Fruit fly (Drosophila melanogaster) whole organism, embryonic: ENCODE results near the gene Cyt-c1L.
A peak's percentile ranks its signal among the peaks of the same experiment; 100 is the strongest.

Experiments used
- ATbp ChIP-seq: fragments of 200-800 bp; sonication (Bioruptor generic); optimal IDR thresholded peaks from 2 replicates; lab custom pipeline; 2017; ENCODE audit warnings: missing biosample characterization, mild to moderate bottlenecking, missing genetic modification characterization, missing genetic modification reagents
- BEAF-32 ChIP-seq: fragments of 200-800 bp; sonication (Bioruptor generic); optimal IDR thresholded peaks from 3 replicates; lab custom pipeline; 2017; ENCODE audit warnings: missing biosample characterization, missing genetic modification characterization, mild to moderate bottlenecking, moderate library complexity, missing genetic modification reagents
- CG1024 ChIP-seq: fragments of 200-800 bp; sonication (Bioruptor generic); IDR thresholded peaks from 2 replicates; pipeline ENCODE4 v1.3.6; 2022; ENCODE audit warnings: missing biosample characterization, missing genetic modification characterization
- CG10274 ChIP-seq: fragments of 200-800 bp; sonication (Bioruptor generic); optimal IDR thresholded peaks from 3 replicates; lab custom pipeline; 2017; ENCODE audit warnings: missing biosample characterization, mild to moderate bottlenecking, missing genetic modification characterization
- CG10543 ChIP-seq: fragments of 200-800 bp; sonication (Bioruptor generic); optimal IDR thresholded peaks from 3 replicates; lab custom pipeline; 2017; ENCODE audit warnings: missing biosample characterization, mild to moderate bottlenecking, missing genetic modification characterization, moderate library complexity
- CG11695 ChIP-seq: fragments of 200-800 bp; sonication (Bioruptor generic); IDR thresholded peaks from 3 replicates; pipeline ENCODE4 v1.3.6; 2022; ENCODE audit warnings: missing biosample characterization, missing genetic modification characterization
- CG16813 ChIP-seq: fragments of 200-800 bp; sonication (Bioruptor generic); IDR thresholded peaks from 3 replicates; pipeline ENCODE4 v1.3.6; 2022; ENCODE audit warnings: missing biosample characterization, missing genetic modification characterization; ENCODE audit not compliant: partially characterized antibody
- CG16863 ChIP-seq: fragments of 200-800 bp; sonication (Bioruptor generic); optimal IDR thresholded peaks from 3 replicates; lab custom pipeline; 2016; ENCODE audit warnings: missing biosample characterization, missing genetic modification characterization
- CG31224 ChIP-seq: fragments of 200-800 bp; sonication (Bioruptor generic); IDR thresholded peaks from 2 replicates; pipeline ENCODE4 v1.3.6; 2022; ENCODE audit warnings: missing biosample characterization, missing genetic modification characterization
- CG31388 ChIP-seq: fragments of 200-800 bp; sonication (Bioruptor generic); optimal IDR thresholded peaks from 2 replicates; lab custom pipeline; 2016; ENCODE audit warnings: missing biosample characterization, missing genetic modification characterization
- CG6654 ChIP-seq: fragments of 200-800 bp; sonication (Bioruptor generic); optimal IDR thresholded peaks from 2 replicates; lab custom pipeline; 2017; ENCODE audit warnings: missing biosample characterization, mild to moderate bottlenecking, missing genetic modification characterization
- CG7786 ChIP-seq: fragments of 200-800 bp; sonication (Bioruptor generic); optimal IDR thresholded peaks from 2 replicates; lab custom pipeline; 2016; ENCODE audit warnings: missing biosample characterization, missing genetic modification characterization
- CG8359 ChIP-seq: fragments of 200-800 bp; sonication (Bioruptor generic); optimal IDR thresholded peaks from 2 replicates; lab custom pipeline; 2017; ENCODE audit warnings: missing biosample characterization, mild to moderate bottlenecking, missing genetic modification characterization, borderline replicate concordance
- CG8924 ChIP-seq: fragments of 200-800 bp; optimal IDR thresholded peaks from 3 replicates; lab custom pipeline; 2019; ENCODE audit warnings: missing biosample characterization, mild to moderate bottlenecking, missing genetic modification characterization, moderate library complexity
- Dad ChIP-seq: fragments of 200-800 bp; sonication (Bioruptor generic); optimal IDR thresholded peaks from 3 replicates; lab custom pipeline; 2016; ENCODE audit warnings: missing biosample characterization, missing genetic modification characterization
- GATAe ChIP-seq: fragments of 200-800 bp; sonication (Bioruptor generic); conservative IDR thresholded peaks from 2 replicates; pipeline ENCODE4 v1.3.6; 2022; ENCODE audit warnings: missing biosample characterization, missing genetic modification characterization
- Meics ChIP-seq: fragments of 200-800 bp; sonication (Bioruptor generic); optimal IDR thresholded peaks from 2 replicates; lab custom pipeline; 2017; ENCODE audit warnings: missing biosample characterization, mild to moderate bottlenecking, missing genetic modification characterization
- Mes4 ChIP-seq: fragments of 200-800 bp; sonication (Bioruptor generic); optimal IDR thresholded peaks from 2 replicates; lab custom pipeline; 2016; ENCODE audit warnings: missing biosample characterization, missing genetic modification characterization
- NC2β ChIP-seq: fragments of 200-800 bp; sonication (Bioruptor generic); optimal IDR thresholded peaks from 2 replicates; lab custom pipeline; 2016; ENCODE audit warnings: missing biosample characterization, missing genetic modification characterization
- Neu2 ChIP-seq: fragments of 200-800 bp; sonication (Bioruptor generic); optimal IDR thresholded peaks from 3 replicates; lab custom pipeline; 2016; ENCODE audit warnings: missing biosample characterization, missing genetic modification characterization, borderline replicate concordance
- Nf-YA ChIP-seq: fragments of 200-800 bp; sonication (Bioruptor generic); IDR thresholded peaks from 2 replicates; pipeline ENCODE4 v1.3.6; 2022; ENCODE audit warnings: missing biosample characterization, missing genetic modification characterization
- NfI ChIP-seq: fragments of 200-800 bp; sonication (Bioruptor generic); optimal IDR thresholded peaks from 3 replicates; lab custom pipeline; 2018; ENCODE audit warnings: missing biosample characterization, mild to moderate bottlenecking, missing genetic modification characterization, moderate library complexity
- Optix ChIP-seq: fragments of 200-800 bp; sonication (Bioruptor generic); IDR thresholded peaks from 3 replicates; pipeline ENCODE4 v1.3.6; 2022; ENCODE audit warnings: missing biosample characterization, missing genetic modification characterization
- Rx ChIP-seq: fragments of 200-800 bp; sonication (Bioruptor generic); IDR thresholded peaks from 2 replicates; pipeline ENCODE4 v1.3.6; 2022; ENCODE audit warnings: missing biosample characterization, missing genetic modification characterization
- Sox102F ChIP-seq: fragments of 200-800 bp; sonication (Bioruptor generic); optimal IDR thresholded peaks from 2 replicates; lab custom pipeline; 2018; ENCODE audit warnings: missing biosample characterization, mild to moderate bottlenecking, missing genetic modification characterization, moderate library complexity
- Sry-β ChIP-seq: fragments of 200-800 bp; sonication (Bioruptor generic); optimal IDR thresholded peaks from 2 replicates; lab custom pipeline; 2018; ENCODE audit warnings: missing biosample characterization, mild to moderate bottlenecking, missing genetic modification characterization, moderate library complexity
- Usf ChIP-seq: fragments of 200-800 bp; sonication (Bioruptor generic); optimal IDR thresholded peaks from 2 replicates; lab custom pipeline; 2017; ENCODE audit warnings: missing genotype, missing biosample characterization, missing genetic modification characterization
- amos ChIP-seq: fragments of 200-800 bp; sonication (Bioruptor generic); IDR thresholded peaks from 2 replicates; pipeline ENCODE4 v1.3.6; 2022; ENCODE audit warnings: missing biosample characterization, missing genetic modification characterization; ENCODE audit not compliant: partially characterized antibody
- bab2 ChIP-seq: fragments of 200-800 bp; sonication (Bioruptor generic); optimal IDR thresholded peaks from 2 replicates; lab custom pipeline; 2016; ENCODE audit warnings: missing biosample characterization, missing genetic modification characterization
- bbx ChIP-seq: fragments of 200-800 bp; sonication (Bioruptor generic); IDR thresholded peaks from 2 replicates; pipeline ENCODE4 v1.3.6; 2022; ENCODE audit warnings: missing biosample characterization, missing genetic modification characterization; ENCODE audit not compliant: partially characterized antibody
- bcd ChIP-seq: fragments of 200-800 bp; sonication (Bioruptor generic); optimal IDR thresholded peaks from 2 replicates; lab custom pipeline; 2017; ENCODE audit warnings: missing biosample characterization, mild to moderate bottlenecking, missing genetic modification characterization
- bowl ChIP-seq: fragments of 200-800 bp; sonication (Bioruptor generic); IDR thresholded peaks from 2 replicates; pipeline ENCODE4 v1.3.6; 2022; ENCODE audit warnings: missing biosample characterization, missing genetic modification characterization
- br ChIP-seq: fragments of >200 bp; optimal IDR thresholded peaks from 2 replicates; lab custom pipeline; 2017
- bsh ChIP-seq, 2 experiments: fragments of 200-800 bp; sonication (Bioruptor generic); optimal IDR thresholded peaks; 2 replicates each; lab custom pipeline; 2017 to 2018; ENCODE audit warnings: mild to moderate bottlenecking in 2 of 2, missing biosample characterization in 2 of 2, missing genetic modification characterization in 2 of 2, moderate library complexity in 1 of 2
- cad ChIP-seq: fragments of >200 bp; optimal IDR thresholded peaks from 2 replicates; lab custom pipeline; 2017; ENCODE audit warnings: missing biosample characterization, missing genetic modification characterization
- emc ChIP-seq: fragments of 200-800 bp; sonication (Bioruptor generic); optimal IDR thresholded peaks from 2 replicates; lab custom pipeline; 2016; ENCODE audit warnings: missing biosample characterization, missing genetic modification characterization
- fd102C ChIP-seq: fragments of 200-800 bp; sonication (Bioruptor generic); optimal IDR thresholded peaks from 2 replicates; lab custom pipeline; 2018; ENCODE audit warnings: missing biosample characterization, mild to moderate bottlenecking, missing genetic modification characterization, moderate library complexity
- gcm2 ChIP-seq: fragments of 200-800 bp; sonication (Bioruptor generic); optimal IDR thresholded peaks from 2 replicates; lab custom pipeline; 2016; ENCODE audit warnings: missing biosample characterization, missing genetic modification characterization
- gem ChIP-seq: fragments of 200-800 bp; sonication (Bioruptor generic); optimal IDR thresholded peaks from 2 replicates; lab custom pipeline; 2019; ENCODE audit warnings: missing biosample characterization, mild to moderate bottlenecking, missing genetic modification characterization, moderate library complexity
- pnt ChIP-seq: fragments of 200-800 bp; sonication (Bioruptor generic); optimal IDR thresholded peaks from 3 replicates; lab custom pipeline; 2016; ENCODE audit warnings: missing biosample characterization, missing genetic modification characterization
- row ChIP-seq: fragments of 200-800 bp; sonication (Bioruptor generic); IDR thresholded peaks from 3 replicates; pipeline ENCODE4 v1.3.6; 2022; ENCODE audit warnings: missing biosample characterization, missing genetic modification characterization
- run ChIP-seq: fragments of 200-800 bp; sonication (Bioruptor generic); optimal IDR thresholded peaks from 3 replicates; lab custom pipeline; 2018; ENCODE audit warnings: missing biosample characterization, mild to moderate bottlenecking, missing genetic modification characterization
- sc ChIP-seq, 3 experiments: fragments of >200 bp in 2 of 3; fragments of 200-800 bp in 1 of 3; sonication (Bioruptor generic) in 1 of 3; optimal IDR thresholded peaks; 2 replicates in 2 of 3; 3 replicates in 1 of 3; lab custom pipeline; 2017; ENCODE audit warnings: mild to moderate bottlenecking in 1 of 3, missing biosample characterization in 1 of 3, missing genetic modification characterization in 1 of 3, missing genetic modification reagents in 1 of 3
- sd ChIP-seq: fragments of 200-800 bp; sonication (Bioruptor generic); optimal IDR thresholded peaks from 3 replicates; lab custom pipeline; 2018; ENCODE audit warnings: missing biosample characterization, mild to moderate bottlenecking, missing genetic modification characterization, moderate library complexity
- sob ChIP-seq: fragments of 200-800 bp; sonication (Bioruptor generic); IDR thresholded peaks from 2 replicates; pipeline ENCODE4 v1.3.6; 2022; ENCODE audit warnings: missing biosample characterization, missing genetic modification characterization
- tx ChIP-seq: fragments of 200-800 bp; sonication (Bioruptor generic); optimal IDR thresholded peaks from 2 replicates; lab custom pipeline; 2016; ENCODE audit warnings: missing biosample characterization, missing genetic modification characterization
- wek ChIP-seq: fragments of 200-800 bp; sonication (Bioruptor generic); optimal IDR thresholded peaks from 3 replicates; lab custom pipeline; 2018; ENCODE audit warnings: missing biosample characterization, mild to moderate bottlenecking, missing genetic modification characterization, moderate library complexity
- z ChIP-seq: fragments of 200-800 bp; sonication (Bioruptor generic); IDR thresholded peaks from 3 replicates; pipeline ENCODE4 v1.3.6; 2022; ENCODE audit warnings: missing biosample characterization, missing genetic modification characterization
- zen2 ChIP-seq: fragments of 200-800 bp; sonication (Bioruptor generic); IDR thresholded peaks from 3 replicates; pipeline ENCODE4 v1.3.6; 2022; ENCODE audit warnings: missing biosample characterization, missing genetic modification characterization; ENCODE audit not compliant: partially characterized antibody
- zf30C ChIP-seq: fragments of 200-800 bp; sonication (Bioruptor generic); optimal IDR thresholded peaks from 3 replicates; lab custom pipeline; 2018; ENCODE audit warnings: missing biosample characterization, mild to moderate bottlenecking, missing genetic modification characterization

The Cyt-c1L gene

dm6 chr3R:29219948-29220347 lies 16.0 kb upstream of the Cyt-c1L start, which contains the start of gene eEF1gamma (continued):
- TF ChIP-seq Usf (GFP tag; lab: Kevin White, UChicago) (peak; percentile 88), sob (GFP tag; lab: Robert Waterston, UW) (peak; percentile 97), sc (optimal IDR thresholded peaks at IDR 0.05; lab: Kevin White, UChicago) (no peak), sc (GFP tag; optimal IDR thresholded peaks at IDR 0.05; lab: Kevin White, UChicago) (peak; percentile 92), pnt (GFP tag; lab: Kevin White, UChicago) (peak; percentile 60), zen2 (GFP tag; lab: Robert Waterston, UW) (peak; percentile 88), tx (GFP tag; lab: Kevin White, UChicago) (peak; percentile 85), CG1024 (GFP tag; lab: Robert Waterston, UW) (peak; percentile 93), row (GFP tag; lab: Robert Waterston, UW) (peak; percentile 79), bowl (GFP tag; lab: Robert Waterston, UW) (peak; percentile 88), Sox102F (GFP tag; lab: Kevin White, UChicago) (peak; percentile 80), sd (tag; lab: Kevin White, UChicago) (peak; percentile 53), Neu2 (peak; percentile 81), CG10543 (peak; percentile 98), zf30C (GFP tag; lab: Kevin White, UChicago) (peak; percentile 49), z (GFP tag; lab: Robert Waterston, UW) (peak; percentile 78), CG31388 (peak; percentile 60), CG8924 (tag; lab: Kevin White, UChicago) (peak; percentile 88), CG16863 (GFP tag; lab: Kevin White, UChicago) (peak; percentile 93), NC2β (GFP tag; lab: Kevin White, UChicago) (peak; percentile 99), CG7786 (GFP tag; lab: Kevin White, UChicago) (peak; percentile 81), amos (peak; percentile 95), cad (GFP tag; lab: Kevin White, UChicago) (no peak), gem (tag; lab: Kevin White, UChicago) (peak; percentile 84), NfI (GFP tag; lab: Kevin White, UChicago) (peak; percentile 98), bab2 (GFP tag; lab: Kevin White, UChicago) (peak; percentile 85), Optix (GFP tag; lab: Robert Waterston, UW) (peak; percentile 94), run (peak; percentile 82), gcm2 (GFP tag; lab: Kevin White, UChicago) (peak; percentile 94), CG11695 (peak; percentile 90), CG16813 (GFP tag; lab: Robert Waterston, UW) (peak; percentile 94), BEAF-32 (GFP tag; lab: Kevin White, UChicago) (peak; percentile 92), Sry-β (GFP tag; lab: Kevin White, UChicago) (peak; percentile 67), Meics (GFP tag; lab: Kevin White, UChicago) (peak; percentile 98), wek (GFP tag; lab: Kevin White, UChicago) (peak; percentile 95), ATbp (GFP tag; lab: Kevin White, UChicago) (peak; percentile 96), bcd (GFP tag; lab: Kevin White, UChicago) (peak; percentile 98), Mes4 (peak; percentile 98), bsh (GFP tag; optimal IDR thresholded peaks at IDR 0.05; lab: Kevin White, UChicago) (peak; percentile 59 to 90), CG31224 (GFP tag; lab: Robert Waterston, UW) (peak; percentile 88), Nf-YA (GFP tag; lab: Robert Waterston, UW) (peak; percentile 93), CG10274 (GFP tag; lab: Kevin White, UChicago) (peak; percentile 92), br (lab: Kevin White, UChicago) (no peak), GATAe (GFP tag; lab: Robert Waterston, UW) (peak; percentile 88), CG6654 (GFP tag; lab: Kevin White, UChicago) (peak; percentile 87), bbx (GFP tag; lab: Robert Waterston, UW) (peak; percentile 96), Dad (GFP tag; lab: Kevin White, UChicago) (peak; percentile 95), fd102C (peak; percentile 93), Rx (GFP tag; lab: Robert Waterston, UW) (peak; percentile 94), CG8359 (GFP tag; lab: Kevin White, UChicago) (peak; percentile 92), emc (GFP tag; lab: Kevin White, UChicago) (peak; percentile 94)
